Fruit fly (Drosophila melanogaster): ENCODE data around the gene FoxK.
A peak's percentile ranks its signal among the peaks of the same experiment; 100 is the strongest.

FoxK gene

dm6 chr3L:11125636-11126532, 5.3 kb upstream of the FoxK start (continued):
- TF ChIP-seq Hr51 (GFP tag; optimal IDR thresholded peaks at IDR 0.05): no peak
- TF ChIP-seq Eip74EF (GFP tag; optimal IDR thresholded peaks at IDR 0.05): no peak
- no peak for TF ChIP-seq CG32772 (GFP tag; IDR thresholded peaks at IDR 0.05)
- TF ChIP-seq ci (GFP tag; IDR thresholded peaks at IDR 0.05): no peak
- TF ChIP-seq Xrp1 (GFP tag; IDR thresholded peaks at IDR 0.05): 0 out of 2 replicates have a peak, but pooled peaks have one; percentile 11
- no peak for TF ChIP-seq CG15073 (GFP tag; optimal IDR thresholded peaks at IDR 0.05)
- TF ChIP-seq Mrtf (GFP tag; IDR thresholded peaks at IDR 0.05): no peak
- TF ChIP-seq Hmr (GFP tag; optimal IDR thresholded peaks at IDR 0.05): no peak
- TF ChIP-seq sens-2 (GFP tag; IDR thresholded peaks at IDR 0.05): no peak
- TF ChIP-seq CG31224 (GFP tag; IDR thresholded peaks at IDR 0.05): no peak
- no peak for TF ChIP-seq CG34376 (GFP tag; optimal IDR thresholded peaks at IDR 0.05)
- no peak for TF ChIP-seq al (GFP tag; IDR thresholded peaks at IDR 0.05)
- no peak for TF ChIP-seq ATbp (GFP tag; optimal IDR thresholded peaks at IDR 0.05)
- TF ChIP-seq dmrt11E (tag; optimal IDR thresholded peaks at IDR 0.05): no peak
- no peak for TF ChIP-seq Oli (tag; optimal IDR thresholded peaks at IDR 0.05)
- no peak for TF ChIP-seq sob (GFP tag; IDR thresholded peaks at IDR 0.05)
- TF ChIP-seq cato (GFP tag; optimal IDR thresholded peaks at IDR 0.05; ENCODE audit: borderline replicate concordance): no peak
- peak; percentile 16 for TF ChIP-seq mam (GFP tag; optimal IDR thresholded peaks at IDR 0.05)
- peak; percentile 3 for TF ChIP-seq CG4424 (GFP tag; optimal IDR thresholded peaks at IDR 0.05)
- TF ChIP-seq CG6254 (GFP tag; optimal IDR thresholded peaks at IDR 0.05): no peak
- TF ChIP-seq CG18262 (tag; optimal IDR thresholded peaks at IDR 0.05): no peak
- peak; percentile 20 for TF ChIP-seq zen (tag; optimal IDR thresholded peaks at IDR 0.05)
- TF ChIP-seq NK7.1 (GFP tag; optimal IDR thresholded peaks at IDR 0.05): no peak
- TF ChIP-seq Fer1 (GFP tag; optimal IDR thresholded peaks at IDR 0.05): peak; percentile 6
- TF ChIP-seq cad (GFP tag; optimal IDR thresholded peaks at IDR 0.05): peak; percentile 36
- peak; percentile 95 for TF ChIP-seq CG6654 (GFP tag; optimal IDR thresholded peaks at IDR 0.05)
- TF ChIP-seq nmo (GFP tag; optimal IDR thresholded peaks at IDR 0.05): peak; percentile 19
- TF ChIP-seq z (GFP tag; IDR thresholded peaks at IDR 0.05): 0 out of 3 replicates have a peak, but pooled peaks have one; percentile 13
- TF ChIP-seq Med (GFP tag): peak; percentile 79
- TF ChIP-seq insv (GFP tag; optimal IDR thresholded peaks at IDR 0.05): peak; percentile 50 to 90
- TF ChIP-seq CG2120 (GFP tag; optimal IDR thresholded peaks at IDR 0.05): peak; percentile 58
- TF ChIP-seq trem (tag; optimal IDR thresholded peaks at IDR 0.05): peak; percentile 55
- no peak for TF ChIP-seq CG7271 (tag; optimal IDR thresholded peaks at IDR 0.05)
- peak; percentile 29; the same call in 1 of the 2 replicates for TF ChIP-seq bbx (GFP tag; IDR thresholded peaks at IDR 0.05; ENCODE audit: partially characterized antibody)
- TF ChIP-seq CG1024 (GFP tag; IDR thresholded peaks at IDR 0.05): no peak
- TF ChIP-seq NFAT (GFP tag; IDR thresholded peaks at IDR 0.05): 0 out of 2 replicates have a peak, but pooled peaks have one; percentile 16
- TF ChIP-seq gsb-n (tag; optimal IDR thresholded peaks at IDR 0.05): no peak
- no peak for TF ChIP-seq CG18619 (GFP tag; optimal IDR thresholded peaks at IDR 0.05)
- no peak for TF ChIP-seq zen2 (GFP tag; IDR thresholded peaks at IDR 0.05; ENCODE audit: partially characterized antibody)
- TF ChIP-seq fru (optimal IDR thresholded peaks at IDR 0.05): no peak
- TF ChIP-seq zfh2 (GFP tag; optimal IDR thresholded peaks at IDR 0.05): peak; percentile 23
- no peak for TF ChIP-seq CG4282 (GFP tag; optimal IDR thresholded peaks at IDR 0.05)
- no peak for TF ChIP-seq CG2712 (tag; optimal IDR thresholded peaks at IDR 0.05)
- no peak for TF ChIP-seq Dbx (GFP tag; IDR thresholded peaks at IDR 0.05)
- no peak for TF ChIP-seq lilli (GFP tag; optimal IDR thresholded peaks at IDR 0.05)
- no peak for TF ChIP-seq Lim3 (GFP tag; IDR thresholded peaks at IDR 0.05)
- no peak for TF ChIP-seq Hey (tag; optimal IDR thresholded peaks at IDR 0.05)
- TF ChIP-seq dysf (GFP tag; IDR thresholded peaks at IDR 0.05): 0 out of 3 replicates have a peak, but pooled peaks have one; percentile 29
- no peak for TF ChIP-seq CG10543 (GFP tag; optimal IDR thresholded peaks at IDR 0.05)
